In the genomic region with DNA sequence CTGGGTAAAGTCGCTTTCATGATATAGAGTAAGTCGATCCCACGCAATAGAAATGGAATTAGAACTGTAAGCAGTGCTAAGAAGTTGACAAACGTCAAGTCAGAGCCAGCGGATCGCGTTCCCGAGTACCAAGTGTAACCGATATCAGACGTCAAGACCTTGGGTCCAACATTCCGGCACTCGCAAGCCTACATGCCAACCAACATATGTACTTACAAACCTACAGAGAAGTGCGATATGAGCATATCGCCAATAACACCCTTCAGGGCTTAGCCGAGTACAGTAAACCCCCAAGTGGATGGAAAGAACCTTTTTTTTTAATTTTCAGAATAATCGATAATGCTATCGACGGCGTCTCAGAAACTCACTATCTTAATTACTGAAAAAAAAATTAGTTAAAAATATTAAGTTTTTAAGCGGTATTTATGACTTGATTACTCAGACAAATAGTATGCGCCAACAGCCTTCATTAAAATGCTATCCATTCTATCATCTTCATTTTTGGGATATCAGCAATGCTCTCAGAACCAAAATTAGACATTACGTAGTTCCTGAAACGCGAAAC, we compare ENCODE assay signal across 5 fruit fly cellular contexts.
TF ChIP-seq lines count a peak whose summit lies in the region.

No protein-coding gene starts in this region.

- TF ChIP-seq CTCF in whole organism, embryonic (GFP tag; optimal IDR thresholded peaks at IDR 0.05; lab: Kevin White, UChicago), result no peak

TF ChIP-seq in whole organism, adult, 20 proteins besides CTCF, POLR2A, EP300 and RAD21 (continues in another document):
- no peak for TF ChIP-seq kay (GFP tag; lab: Kevin White, UChicago; ENCODE audit: borderline replicate concordance)
- TF ChIP-seq bab1 (GFP tag; optimal IDR thresholded peaks at IDR 0.05; lab: Kevin White, UChicago), result peak; percentile 76
- TF ChIP-seq Clk (GFP tag; optimal IDR thresholded peaks at IDR 0.05; lab: Kevin White, UChicago), result no peak
- TF ChIP-seq CG7045 (GFP tag; optimal IDR thresholded peaks at IDR 0.05; lab: Kevin White, UChicago), result no peak
- TF ChIP-seq CG1620 (GFP tag; optimal IDR thresholded peaks at IDR 0.05; lab: Kevin White, UChicago), result no peak
- TF ChIP-seq Hr96 (GFP tag; optimal IDR thresholded peaks at IDR 0.05; lab: Kevin White, UChicago), result no peak
- no peak for TF ChIP-seq Crg-1 (GFP tag; optimal IDR thresholded peaks at IDR 0.05; lab: Kevin White, UChicago)
- no peak for TF ChIP-seq ovo (GFP tag; optimal IDR thresholded peaks at IDR 0.05; lab: Kevin White, UChicago)
- TF ChIP-seq tj (GFP tag; optimal IDR thresholded peaks at IDR 0.05; lab: Kevin White, UChicago), result peak; percentile 19
- TF ChIP-seq CG12768 (GFP tag; optimal IDR thresholded peaks at IDR 0.05; lab: Kevin White, UChicago), result no peak
- TF ChIP-seq cnc (optimal IDR thresholded peaks at IDR 0.05; lab: Kevin White, UChicago), result no peak
- TF ChIP-seq CG14711 (tag; optimal IDR thresholded peaks at IDR 0.05; lab: Kevin White, UChicago), result peak; percentile 7
- peak; percentile 53 for TF ChIP-seq CG7101 (tag; optimal IDR thresholded peaks at IDR 0.05; lab: Kevin White, UChicago)
- peak; percentile 10 for TF ChIP-seq CG5204 (GFP tag; optimal IDR thresholded peaks at IDR 0.05; lab: Kevin White, UChicago)
- no peak for TF ChIP-seq CG33017 (tag; optimal IDR thresholded peaks at IDR 0.05; lab: Kevin White, UChicago)
- no peak for TF ChIP-seq Mnt (GFP tag; optimal IDR thresholded peaks at IDR 0.05; lab: Kevin White, UChicago)
- no peak for TF ChIP-seq CG11617 (GFP tag; optimal IDR thresholded peaks at IDR 0.05; lab: Kevin White, UChicago)

TF ChIP-seq in whole organism, embryonic, 481 proteins besides CTCF, POLR2A, EP300 and RAD21 (continues in another document):
- TF ChIP-seq CG15073 (GFP tag; optimal IDR thresholded peaks at IDR 0.05; lab: Kevin White, UChicago) (no peak), CG1529 (GFP tag; optimal IDR thresholded peaks at IDR 0.05; lab: Kevin White, UChicago) (no peak), Rx (GFP tag; IDR thresholded peaks at IDR 0.05; lab: Robert Waterston, UW) (no peak), PHDP (tag; optimal IDR thresholded peaks at IDR 0.05; lab: Kevin White, UChicago) (peak; percentile 72), disco-r (GFP tag; optimal IDR thresholded peaks at IDR 0.05; lab: Kevin White, UChicago) (no peak), Dip2 (GFP tag; IDR thresholded peaks at IDR 0.05; lab: Robert Waterston, UW) (no peak), Jarid2 (GFP tag; optimal IDR thresholded peaks at IDR 0.05; lab: Kevin White, UChicago) (no peak), bsh (GFP tag; optimal IDR thresholded peaks at IDR 0.05; lab: Kevin White, UChicago) (peak in 1 of 2 experiments; percentile 32), CG17361 (GFP tag; IDR thresholded peaks at IDR 0.05; lab: Robert Waterston, UW) (no peak; the same call in 2 of the 3 replicates), onecut (GFP tag; IDR thresholded peaks at IDR 0.05; lab: Robert Waterston, UW) (peak; percentile 25; the same call in 1 of the 2 replicates), MESR4 (GFP tag; optimal IDR thresholded peaks at IDR 0.05; lab: Kevin White, UChicago) (no peak), CG11398 (GFP tag; optimal IDR thresholded peaks at IDR 0.05; lab: Kevin White, UChicago) (no peak), CG2875 (GFP tag; optimal IDR thresholded peaks at IDR 0.05; lab: Kevin White, UChicago) (peak; percentile 3), Poxn (GFP tag; IDR thresholded peaks at IDR 0.05; lab: Robert Waterston, UW) (peak; percentile 26; the same call in 1 of the 2 replicates), CG13624 (GFP tag; optimal IDR thresholded peaks at IDR 0.05; lab: Kevin White, UChicago) (peak; percentile 4), Usf (GFP tag; optimal IDR thresholded peaks at IDR 0.05; lab: Kevin White, UChicago) (peak; percentile 5), gsb-n (tag; optimal IDR thresholded peaks at IDR 0.05; lab: Kevin White, UChicago) (no peak)

TF ChIP-seq in whole organism, prepupa, 60 proteins besides CTCF, POLR2A, EP300 and RAD21 (continues in another document):
- TF ChIP-seq Ets96B (tag; optimal IDR thresholded peaks at IDR 0.05; lab: Kevin White, UChicago) (no peak), vri (GFP tag; optimal IDR thresholded peaks at IDR 0.05; lab: Kevin White, UChicago) (peak; percentile 19), CG6808 (GFP tag; optimal IDR thresholded peaks at IDR 0.05; lab: Kevin White, UChicago) (no peak), Eip93F (GFP tag; optimal IDR thresholded peaks at IDR 0.05; lab: Kevin White, UChicago) (no peak), OdsH (GFP tag; optimal IDR thresholded peaks at IDR 0.05; lab: Kevin White, UChicago) (peak; percentile 37), CG10631 (GFP tag; optimal IDR thresholded peaks at IDR 0.05; lab: Kevin White, UChicago) (no peak), acj6 (GFP tag; optimal IDR thresholded peaks at IDR 0.05; lab: Kevin White, UChicago) (no peak), CG15336 (GFP tag; IDR thresholded peaks at IDR 0.05; lab: Robert Waterston, UW) (peak; percentile 28; the same call in 1 of the 2 replicates), CG7368 (GFP tag; optimal IDR thresholded peaks at IDR 0.05; lab: Kevin White, UChicago) (no peak), Met (GFP tag; optimal IDR thresholded peaks at IDR 0.05; lab: Kevin White, UChicago) (peak; percentile 22), CG31627 (GFP tag; optimal IDR thresholded peaks at IDR 0.05; lab: Kevin White, UChicago) (no peak), eg (GFP tag; IDR thresholded peaks at IDR 0.05; lab: Robert Waterston, UW) (peak; percentile 39; the same call in 1 of the 3 replicates), Hr4 (GFP tag; optimal IDR thresholded peaks at IDR 0.05; lab: Kevin White, UChicago) (peak; percentile 24), CG1621 (tag; optimal IDR thresholded peaks at IDR 0.05; lab: Kevin White, UChicago) (no peak), net (GFP tag; optimal IDR thresholded peaks at IDR 0.05; lab: Kevin White, UChicago) (no peak), pdm3 (GFP tag; optimal IDR thresholded peaks at IDR 0.05; lab: Kevin White, UChicago) (peak; percentile 20), CG11902 (GFP tag; optimal IDR thresholded peaks at IDR 0.05; lab: Kevin White, UChicago) (peak; percentile 5), fd85E (GFP tag; optimal IDR thresholded peaks at IDR 0.05; lab: Kevin White, UChicago) (no peak)

TF ChIP-seq in whole organism, pupa, 21 proteins besides CTCF, POLR2A, EP300 and RAD21 (continues in another document):
- TF ChIP-seq CG15710 (tag; optimal IDR thresholded peaks at IDR 0.05; lab: Kevin White, UChicago) (peak; percentile 19), CG13204 (GFP tag; optimal IDR thresholded peaks at IDR 0.05; lab: Kevin White, UChicago) (no peak), D1 (tag; optimal IDR thresholded peaks at IDR 0.05; lab: Kevin White, UChicago) (no peak), fd96Ca (GFP tag; IDR thresholded peaks at IDR 0.05; lab: Robert Waterston, UW) (0 out of 3 replicates have a peak, but pooled peaks have one; percentile 7), Ets98B (GFP tag; IDR thresholded peaks at IDR 0.05; lab: Robert Waterston, UW) (0 out of 2 replicates have a peak, but pooled peaks have one; percentile 13), CG34367 (tag; optimal IDR thresholded peaks at IDR 0.05; lab: Kevin White, UChicago) (no peak), Pif1B (GFP tag; optimal IDR thresholded peaks at IDR 0.05; lab: Kevin White, UChicago) (no peak), CG17806 (tag; optimal IDR thresholded peaks at IDR 0.05; lab: Kevin White, UChicago) (no peak), CG10348 (GFP tag; IDR thresholded peaks at IDR 0.05; lab: Robert Waterston, UW) (no peak), CG4496 (GFP tag; IDR thresholded peaks at IDR 0.05; lab: Robert Waterston, UW) (no peak), Snoo (tag; optimal IDR thresholded peaks at IDR 0.05; lab: Kevin White, UChicago) (no peak), Pif1A (GFP tag; optimal IDR thresholded peaks at IDR 0.05; lab: Kevin White, UChicago) (peak; percentile 2), rn (GFP tag; IDR thresholded peaks at IDR 0.05; lab: Robert Waterston, UW) (no peak), CG8301 (tag; optimal IDR thresholded peaks at IDR 0.05; lab: Kevin White, UChicago) (no peak), gl (tag; optimal IDR thresholded peaks at IDR 0.05; lab: Kevin White, UChicago) (no peak), CG32121 (GFP tag; IDR thresholded peaks at IDR 0.05; lab: Robert Waterston, UW) (no peak), CG8159 (tag; optimal IDR thresholded peaks at IDR 0.05; lab: Kevin White, UChicago) (peak; percentile 17), CG14655 (GFP tag; optimal IDR thresholded peaks at IDR 0.05; lab: Kevin White, UChicago) (no peak), EcR (GFP tag; optimal IDR thresholded peaks at IDR 0.05; lab: Kevin White, UChicago) (no peak), CG9948 (tag; optimal IDR thresholded peaks at IDR 0.05; lab: Kevin White, UChicago) (peak; percentile 5)

TF ChIP-seq in whole organism, wandering third instar larva, 38 proteins besides CTCF, POLR2A, EP300 and RAD21 (continues in another document):
- peak; percentile 30 for TF ChIP-seq Hnf4 (GFP tag; optimal IDR thresholded peaks at IDR 0.05; lab: Kevin White, UChicago)
- TF ChIP-seq N (GFP tag; optimal IDR thresholded peaks at IDR 0.05; lab: Kevin White, UChicago), result no peak
- TF ChIP-seq rgr (GFP tag; optimal IDR thresholded peaks at IDR 0.05; lab: Kevin White, UChicago), result peak; percentile 14
- TF ChIP-seq brk (GFP tag; optimal IDR thresholded peaks at IDR 0.05; lab: Kevin White, UChicago), result no peak
- peak; percentile 28 for TF ChIP-seq h (GFP tag; optimal IDR thresholded peaks at IDR 0.05; lab: Kevin White, UChicago)
- no peak for TF ChIP-seq psq (GFP tag; optimal IDR thresholded peaks at IDR 0.05; lab: Kevin White, UChicago)
- no peak for TF ChIP-seq Hr78 (GFP tag; optimal IDR thresholded peaks at IDR 0.05; lab: Kevin White, UChicago)
- peak in 1 of 2 experiments; percentile 9 for TF ChIP-seq foxo (GFP tag; optimal IDR thresholded peaks at IDR 0.05; lab: Kevin White, UChicago)
- TF ChIP-seq br (GFP tag; optimal IDR thresholded peaks at IDR 0.05; lab: Kevin White, UChicago), result no peak
- no peak for TF ChIP-seq dl (GFP tag; optimal IDR thresholded peaks at IDR 0.05; lab: Kevin White, UChicago; ENCODE audit: insufficient read depth in 1 of 2, partially characterized antibody in 2 of 2)
- TF ChIP-seq Vsx2 (GFP tag; optimal IDR thresholded peaks at IDR 0.05; lab: Kevin White, UChicago; ENCODE audit: partially characterized antibody), result no peak
- TF ChIP-seq Abd-B (GFP tag; optimal IDR thresholded peaks at IDR 0.05; lab: Kevin White, UChicago), result no peak
- TF ChIP-seq woc (GFP tag; optimal IDR thresholded peaks at IDR 0.05; lab: Kevin White, UChicago), result no peak
- no peak for TF ChIP-seq Jra (GFP tag; optimal IDR thresholded peaks at IDR 0.05; lab: Kevin White, UChicago)
- TF ChIP-seq dmrt93B (GFP tag; optimal IDR thresholded peaks at IDR 0.05; lab: Kevin White, UChicago), result no peak
- TF ChIP-seq Sp1 (GFP tag; optimal IDR thresholded peaks at IDR 0.05; lab: Kevin White, UChicago), result no peak
- peak; percentile 29 for TF ChIP-seq fru (GFP tag; optimal IDR thresholded peaks at IDR 0.05; lab: Kevin White, UChicago)
- TF ChIP-seq CrebA (GFP tag; optimal IDR thresholded peaks at IDR 0.05; lab: Kevin White, UChicago; ENCODE audit: borderline replicate concordance), result no peak
- TF ChIP-seq Hr83 (GFP tag; optimal IDR thresholded peaks at IDR 0.05; lab: Kevin White, UChicago; ENCODE audit: poor library complexity, severe bottlenecking), result no peak
- TF ChIP-seq sv (GFP tag; optimal IDR thresholded peaks at IDR 0.05; lab: Kevin White, UChicago), result peak; percentile 13
- TF ChIP-seq tai (GFP tag; optimal IDR thresholded peaks at IDR 0.05; lab: Kevin White, UChicago), result no peak
